Worm (Caenorhabditis elegans) whole organism, L1 larva: ENCODE measurements around the gene ZK1073.2.

ENCODE experiments used
- C34B4.2 ChIP-seq: sonication (generic microtip); optimal IDR thresholded peaks from 2 replicates; lab custom pipeline; 2017; ENCODE audit warnings: mild to moderate bottlenecking, missing genetic modification characterization, missing compliant biosample characterization
- F16B12.6 ChIP-seq: fragments of 150-350 bp; optimal IDR thresholded peaks from 2 replicates; lab custom pipeline; 2014; ENCODE audit warnings: missing biosample characterization, missing genetic modification characterization
- aha-1 ChIP-seq: fragments of 150-350 bp; optimal IDR thresholded peaks from 2 replicates; lab custom pipeline; 2014; ENCODE audit warnings: missing biosample characterization, missing genetic modification characterization
- ama-1 ChIP-seq: fragments of 150-350 bp; optimal IDR thresholded peaks from 2 replicates; lab custom pipeline; 2014
- blmp-1 ChIP-seq: fragments of 150-350 bp; optimal IDR thresholded peaks from 2 replicates; lab custom pipeline; 2014; ENCODE audit warnings: missing biosample characterization, missing genetic modification characterization
- ceh-8 ChIP-seq: fragments of 200-800 bp; sonication (Bioruptor generic); optimal IDR thresholded peaks from 2 replicates; lab custom pipeline; 2018; ENCODE audit warnings: mild to moderate bottlenecking, missing genetic modification characterization, moderate library complexity, missing compliant biosample characterization
- ceh-82 ChIP-seq, 3 experiments: fragments of 150-350 bp in 1 of 3; sonication (generic microtip) in 2 of 3; optimal IDR thresholded peaks; 2 replicates each; lab custom pipeline; 2014 to 2017; ENCODE audit warnings: missing biosample characterization in 3 of 3, missing genetic modification characterization in 3 of 3
- ceh-88 ChIP-seq: fragments of 200-800 bp; sonication (Bioruptor generic); IDR thresholded peaks from 2 replicates; pipeline ENCODE4 v1.3.6; 2022; ENCODE audit warnings: missing genetic modification characterization, missing compliant biosample characterization
- ceh-90 ChIP-seq: sonication (generic microtip); optimal IDR thresholded peaks from 2 replicates; lab custom pipeline; 2016; ENCODE audit warnings: missing genetic modification characterization, missing compliant biosample characterization
- dsc-1 ChIP-seq: sonication (generic microtip); optimal IDR thresholded peaks from 2 replicates; lab custom pipeline; 2016; ENCODE audit warnings: mild to moderate bottlenecking, missing genetic modification characterization, missing compliant biosample characterization
- efl-1 ChIP-seq, 4 experiments: fragments of 150-350 bp; optimal IDR thresholded peaks in 3 of 4; peaks in 1 of 4; 1 replicate in 1 of 4; 2 replicates in 3 of 4; lab custom pipeline; 2014; ENCODE audit warnings: missing biosample characterization in 2 of 4, missing genetic modification characterization in 2 of 4, missing genetic modification reagents in 2 of 4
- efl-3 ChIP-seq: fragments of 200-800 bp; sonication (Bioruptor generic); optimal IDR thresholded peaks from 2 replicates; lab custom pipeline; 2018; ENCODE audit warnings: mild to moderate bottlenecking, missing genetic modification characterization, missing compliant biosample characterization
- egl-27 ChIP-seq, 2 experiments: fragments of 150-350 bp in 1 of 2; sonication (generic microtip); optimal IDR thresholded peaks; 3 replicates each; lab custom pipeline; 2017 to 2018; ENCODE audit warnings: missing biosample characterization in 2 of 2, missing genetic modification characterization in 2 of 2, missing genetic modification reagents in 2 of 2
- elt-3 ChIP-seq, 6 experiments: fragments of 150-350 bp in 1 of 6; sonication (generic microtip); optimal IDR thresholded peaks; 2 replicates each; lab custom pipeline; 2017 to 2018; ENCODE audit warnings: missing biosample characterization in 6 of 6, missing genetic modification characterization in 6 of 6, inconsistent platforms in 1 of 6
- ets-5 ChIP-seq: fragments of 200-800 bp; sonication (Bioruptor generic); IDR thresholded peaks from 2 replicates; pipeline ENCODE4 v1.3.6; 2022; ENCODE audit warnings: missing genetic modification characterization, missing compliant biosample characterization
- fkh-4 ChIP-seq: sonication (generic microtip); optimal IDR thresholded peaks from 2 replicates; lab custom pipeline; 2016; ENCODE audit warnings: missing compliant biosample characterization, missing genetic modification characterization, borderline replicate concordance
- fkh-8 ChIP-seq: sonication (generic microtip); optimal IDR thresholded peaks from 2 replicates; lab custom pipeline; 2016; ENCODE audit warnings: mild to moderate bottlenecking, missing genetic modification characterization, missing compliant biosample characterization
- hlh-17 ChIP-seq: fragments of 200-800 bp; sonication (Bioruptor generic); optimal IDR thresholded peaks from 2 replicates; lab custom pipeline; 2018; ENCODE audit warnings: missing genetic modification characterization, mild to moderate bottlenecking, missing compliant biosample characterization, moderate library complexity, borderline replicate concordance
- hpl-2 ChIP-seq: fragments of 150-350 bp; optimal IDR thresholded peaks from 2 replicates; lab custom pipeline; 2014; ENCODE audit warnings: missing biosample characterization, missing genetic modification reagents, missing genetic modification characterization
- isw-1 ChIP-seq: fragments of 200-800 bp; sonication (Bioruptor generic); IDR thresholded peaks from 2 replicates; pipeline ENCODE4 v1.3.6; 2022; ENCODE audit warnings: missing genetic modification characterization, missing compliant biosample characterization
- lin-13 ChIP-seq: fragments of 150-350 bp; optimal IDR thresholded peaks from 2 replicates; lab custom pipeline; 2014; ENCODE audit warnings: missing biosample characterization, missing genetic modification reagents, missing genetic modification characterization
- lin-14 ChIP-seq: fragments of 200-800 bp; sonication (Bioruptor generic); optimal IDR thresholded peaks from 2 replicates; lab custom pipeline; 2018; ENCODE audit warnings: mild to moderate bottlenecking, missing genetic modification characterization, moderate library complexity, missing compliant biosample characterization
- lin-15B ChIP-seq: fragments of 150-350 bp; sonication (generic microtip); optimal IDR thresholded peaks from 3 replicates; lab custom pipeline; 2014; ENCODE audit warnings: missing biosample characterization, missing genetic modification characterization
- lin-35 ChIP-seq, 2 experiments: fragments of 150-350 bp; optimal IDR thresholded peaks; 2 replicates each; lab custom pipeline; 2014; ENCODE audit warnings: missing biosample characterization in 2 of 2, missing genetic modification characterization in 2 of 2, missing genetic modification reagents in 2 of 2
- mdl-1 ChIP-seq, 2 experiments: fragments of 150-350 bp; optimal IDR thresholded peaks; 2 replicates each; lab custom pipeline; 2014 to 2017; ENCODE audit warnings: missing biosample characterization in 2 of 2, missing genetic modification characterization in 2 of 2, inconsistent platforms in 1 of 2
- mef-2 ChIP-seq: fragments of 150-350 bp; optimal IDR thresholded peaks from 2 replicates; lab custom pipeline; 2014; ENCODE audit warnings: missing biosample characterization, missing genetic modification characterization
- mep-1 ChIP-seq: fragments of 150-350 bp; optimal IDR thresholded peaks from 2 replicates; lab custom pipeline; 2014; ENCODE audit warnings: missing biosample characterization, missing genetic modification characterization
- nhr-11 ChIP-seq: fragments of 150-350 bp; optimal IDR thresholded peaks from 2 replicates; lab custom pipeline; 2014; ENCODE audit warnings: missing biosample characterization, missing genetic modification characterization
- nhr-12 ChIP-seq: sonication (generic microtip); optimal IDR thresholded peaks from 2 replicates; lab custom pipeline; 2017; ENCODE audit warnings: missing biosample characterization, missing genetic modification characterization
- nhr-19 ChIP-seq: fragments of 200-800 bp; sonication (Bioruptor generic); conservative IDR thresholded peaks from 2 replicates; pipeline ENCODE4 v1.3.6; 2022; ENCODE audit warnings: missing genetic modification characterization, missing compliant biosample characterization
- nhr-20 ChIP-seq: sonication (generic microtip); optimal IDR thresholded peaks from 2 replicates; lab custom pipeline; 2016; ENCODE audit warnings: mild to moderate bottlenecking, missing genetic modification characterization, missing compliant biosample characterization
- nhr-28 ChIP-seq: fragments of 150-350 bp; optimal IDR thresholded peaks from 2 replicates; lab custom pipeline; 2014; ENCODE audit warnings: missing biosample characterization, missing genetic modification characterization
- nhr-47 ChIP-seq: sonication (generic microtip); optimal IDR thresholded peaks from 2 replicates; lab custom pipeline; 2016; ENCODE audit warnings: mild to moderate bottlenecking, missing genetic modification characterization, moderate library complexity, missing compliant biosample characterization
- nhr-71 ChIP-seq: sonication (generic microtip); optimal IDR thresholded peaks from 2 replicates; lab custom pipeline; 2016; ENCODE audit warnings: mild to moderate bottlenecking, missing genetic modification characterization, moderate library complexity, missing compliant biosample characterization
- nhr-76 ChIP-seq: sonication (generic microtip); optimal IDR thresholded peaks from 2 replicates; lab custom pipeline; 2017; ENCODE audit warnings: missing biosample characterization, missing genetic modification characterization
- nhr-84 ChIP-seq: sonication (generic microtip); optimal IDR thresholded peaks from 2 replicates; lab custom pipeline; 2017; ENCODE audit warnings: missing biosample characterization, missing genetic modification characterization
- pax-3 ChIP-seq: fragments of 200-800 bp; sonication (Bioruptor generic); optimal IDR thresholded peaks from 2 replicates; lab custom pipeline; 2018; ENCODE audit warnings: mild to moderate bottlenecking, missing genetic modification characterization, moderate library complexity, missing compliant biosample characterization
- snpc-4 ChIP-seq: fragments of 150-350 bp; optimal IDR thresholded peaks from 2 replicates; lab custom pipeline; 2014; ENCODE audit warnings: missing biosample characterization, missing genetic modification characterization
- snu-23 ChIP-seq: sonication (generic microtip); optimal IDR thresholded peaks from 2 replicates; lab custom pipeline; 2016; ENCODE audit warnings: missing genetic modification characterization, missing compliant biosample characterization
- sptf-1 ChIP-seq: fragments of 150-350 bp; optimal IDR thresholded peaks from 2 replicates; lab custom pipeline; 2014; ENCODE audit warnings: missing biosample characterization, missing genetic modification characterization
- swsn-7 ChIP-seq: sonication (generic microtip); optimal IDR thresholded peaks from 2 replicates; lab custom pipeline; 2016; ENCODE audit warnings: missing genetic modification characterization, missing compliant biosample characterization
- tbx-2 ChIP-seq: sonication (generic microtip); optimal IDR thresholded peaks from 2 replicates; lab custom pipeline; 2016; ENCODE audit warnings: missing genetic modification characterization, missing compliant biosample characterization
- unc-30 ChIP-seq: sonication (generic microtip); optimal IDR thresholded peaks from 2 replicates; lab custom pipeline; 2017; ENCODE audit warnings: missing biosample characterization, missing genetic modification characterization
- unc-86 ChIP-seq: sonication (generic microtip); optimal IDR thresholded peaks from 2 replicates; lab custom pipeline; 2016; ENCODE audit warnings: missing genetic modification characterization, missing compliant biosample characterization
- unc-98 ChIP-seq: fragments of 200-800 bp; sonication (Bioruptor generic); IDR thresholded peaks from 2 replicates; pipeline ENCODE4 v1.3.6; 2022; ENCODE audit warnings: missing genetic modification characterization, missing compliant biosample characterization
- xbp-1 ChIP-seq: sonication (generic microtip); optimal IDR thresholded peaks from 2 replicates; lab custom pipeline; 2016; ENCODE audit warnings: missing genetic modification characterization, missing compliant biosample characterization
- zip-4 ChIP-seq: fragments of 200-800 bp; sonication (Bioruptor generic); optimal IDR thresholded peaks from 2 replicates; lab custom pipeline; 2018; ENCODE audit warnings: mild to moderate bottlenecking, missing genetic modification characterization, moderate library complexity, missing compliant biosample characterization

Gene ZK1073.2

ce11 chrX:16122628-16123027, 19.1 kb downstream of the ZK1073.2 start:
- TF ChIP-seq fkh-4 (tag; lab: Kevin White, UChicago) (peak; percentile 75), dsc-1 (tag; lab: Kevin White, UChicago) (peak; percentile 80), fkh-8 (tag; lab: Kevin White, UChicago) (no peak)

ce11 chrX:16124290-16124689, 20.8 kb downstream of the ZK1073.2 start:
- TF ChIP-seq ceh-88 (GFP tag; lab: Robert Waterston, UW) (no peak), nhr-71 (tag; lab: Kevin White, UChicago) (no peak), hlh-17 (GFP tag; lab: Kevin White, UChicago) (no peak), lin-15B (tag; lab: Kevin White, UChicago) (no peak), nhr-12 (no peak), ets-5 (GFP tag; lab: Robert Waterston, UW) (no peak), mep-1 (tag; lab: Kevin White, UChicago) (no peak), unc-86 (tag; lab: Kevin White, UChicago) (no peak), fkh-4 (tag; lab: Kevin White, UChicago) (no peak), mef-2 (no peak)

- TF ChIP-seq elt-3 (tag; optimal IDR thresholded peaks at IDR 0.05; lab: Kevin White, UChicago) (no peak), efl-1 (optimal IDR thresholded peaks at IDR 0.05; lab: Kevin White, UChicago) (no peak), efl-1 (GFP tag; optimal IDR thresholded peaks at IDR 0.05 in 1 of 2; lab: Kevin White, UChicago) (no peak), nhr-76 (tag; lab: Kevin White, UChicago) (no peak), nhr-19 (GFP tag; lab: Robert Waterston, UW) (no peak), fkh-8 (tag; lab: Kevin White, UChicago) (no peak), aha-1 (no peak), nhr-11 (tag; lab: Kevin White, UChicago) (no peak), nhr-20 (tag; lab: Kevin White, UChicago) (no peak), sptf-1 (tag; lab: Kevin White, UChicago) (no peak), C34B4.2 (no peak), F16B12.6 (tag; lab: Kevin White, UChicago) (no peak), ceh-8 (GFP tag; lab: Kevin White, UChicago) (no peak), ceh-90 (tag; lab: Kevin White, UChicago) (no peak), ama-1 (lab: Kevin White, UChicago) (no peak), nhr-84 (no peak), unc-30 (tag; lab: Kevin White, UChicago) (no peak), efl-3 (GFP tag; lab: Kevin White, UChicago) (no peak), dsc-1 (tag; lab: Kevin White, UChicago) (no peak), hpl-2 (GFP tag; lab: Kevin White, UChicago) (no peak)
Measured at ce11 chrX:16124794-16125193, 21.3 kb downstream of the ZK1073.2 start.

ce11 chrX:16128794-16129193, 25.3 kb downstream of the ZK1073.2 start, which contains the start of gene ZK1073.1:
ZK1073.1 (minus strand) TSS chrX:16128865.
- TF ChIP-seq nhr-11 (tag; lab: Kevin White, UChicago) (no peak), isw-1 (peak; percentile 24; the same call in 1 of the 2 replicates), blmp-1 (tag; lab: Kevin White, UChicago) (no peak), xbp-1 (tag; lab: Kevin White, UChicago) (peak; percentile 27), zip-4 (GFP tag; lab: Kevin White, UChicago) (no peak), tbx-2 (tag; lab: Kevin White, UChicago) (peak; percentile 45), lin-14 (GFP tag; lab: Kevin White, UChicago) (peak; percentile 93), ets-5 (GFP tag; lab: Robert Waterston, UW) (no peak), fkh-4 (tag; lab: Kevin White, UChicago) (no peak), ceh-82 (tag; optimal IDR thresholded peaks at IDR 0.05; lab: Kevin White, UChicago) (peak in 1 of 3 experiments; percentile 41), nhr-47 (tag; lab: Kevin White, UChicago) (peak; percentile 54), nhr-76 (tag; lab: Kevin White, UChicago) (no peak), snpc-4 (tag; lab: Kevin White, UChicago) (no peak), mef-2 (peak; percentile 39), egl-27 (tag; optimal IDR thresholded peaks at IDR 0.05; lab: Kevin White, UChicago) (no peak), lin-13 (peak; percentile 22), F16B12.6 (tag; lab: Kevin White, UChicago) (no peak), fkh-8 (tag; lab: Kevin White, UChicago) (peak; percentile 0), unc-86 (tag; lab: Kevin White, UChicago) (peak; percentile 22), mdl-1 (tag; optimal IDR thresholded peaks at IDR 0.05; lab: Kevin White, UChicago) (peak in 1 of 2 experiments; percentile 37), unc-98 (no peak), pax-3 (tag; lab: Kevin White, UChicago) (no peak), snu-23 (GFP tag; lab: Kevin White, UChicago) (peak; percentile 37), swsn-7 (tag; lab: Kevin White, UChicago) (peak; percentile 57), lin-35 (GFP tag; optimal IDR thresholded peaks at IDR 0.05; lab: Kevin White, UChicago) (peak in 1 of 2 experiments; percentile 12), nhr-28 (tag; lab: Kevin White, UChicago) (no peak)
